Fruit fly (Drosophila melanogaster): ENCODE data around the gene Alr.
A peak's percentile ranks its signal among the peaks of the same experiment; 100 is the strongest.

The Alr gene

dm6 chrX:19716325-19716917 is 31.7 kb upstream of the Alr start:
- TF ChIP-seq wdn (GFP tag; IDR thresholded peaks at IDR 0.05): no peak
- no peak for TF ChIP-seq CG4617 (GFP tag; optimal IDR thresholded peaks at IDR 0.05; ENCODE audit: borderline replicate concordance)
- peak; percentile 81 for TF ChIP-seq sens (GFP tag)
- no peak for TF ChIP-seq CG15011 (GFP tag; optimal IDR thresholded peaks at IDR 0.05)
- TF ChIP-seq CG17361 (GFP tag; IDR thresholded peaks at IDR 0.05): peak; percentile 64; the same call in 2 of the 3 replicates
- no peak for TF ChIP-seq CG11695 (GFP tag; IDR thresholded peaks at IDR 0.05)
- peak in 1 of 3 experiments; percentile 44 for TF ChIP-seq lola (GFP tag; optimal IDR thresholded peaks at IDR 0.05)
- TF ChIP-seq dmrt11E (tag; optimal IDR thresholded peaks at IDR 0.05): peak; percentile 39
- TF ChIP-seq CG33557 (GFP tag; optimal IDR thresholded peaks at IDR 0.05): peak; percentile 10
- TF ChIP-seq gsb-n (tag; optimal IDR thresholded peaks at IDR 0.05): no peak
- TF ChIP-seq ro (GFP tag; IDR thresholded peaks at IDR 0.05): no peak
- TF ChIP-seq pros (GFP tag; optimal IDR thresholded peaks at IDR 0.05): no peak
- no peak for TF ChIP-seq NK7.1 (GFP tag; optimal IDR thresholded peaks at IDR 0.05)
- TF ChIP-seq CG14014 (GFP tag; IDR thresholded peaks at IDR 0.05): no peak
- no peak for TF ChIP-seq CG3995 (GFP tag; optimal IDR thresholded peaks at IDR 0.05)
- no peak for TF ChIP-seq Hr39 (optimal IDR thresholded peaks at IDR 0.05)
- no peak for TF ChIP-seq CG12219 (GFP tag; optimal IDR thresholded peaks at IDR 0.05)
- no peak for TF ChIP-seq NC2α (GFP tag; optimal IDR thresholded peaks at IDR 0.05)
- TF ChIP-seq Elba2 (GFP tag; optimal IDR thresholded peaks at IDR 0.05): no peak
- TF ChIP-seq nmo (GFP tag; optimal IDR thresholded peaks at IDR 0.05): no peak
- TF ChIP-seq zf30C (GFP tag; optimal IDR thresholded peaks at IDR 0.05): peak; percentile 71
- peak; percentile 31 for TF ChIP-seq Med (GFP tag)
- TF ChIP-seq CG12391 (tag; optimal IDR thresholded peaks at IDR 0.05): peak; percentile 8
- TF ChIP-seq CG14710 (tag; optimal IDR thresholded peaks at IDR 0.05): peak; percentile 4
- no peak for TF ChIP-seq Spps (tag; optimal IDR thresholded peaks at IDR 0.05)
- peak; percentile 16 for TF ChIP-seq CG10979 (tag; optimal IDR thresholded peaks at IDR 0.05)
- TF ChIP-seq twi (tag; optimal IDR thresholded peaks at IDR 0.05): peak; percentile 92
- TF ChIP-seq CG18262 (tag; optimal IDR thresholded peaks at IDR 0.05): peak; percentile 42
- TF ChIP-seq sob (GFP tag; IDR thresholded peaks at IDR 0.05): no peak
- peak; percentile 2 for TF ChIP-seq CG10267 (tag; optimal IDR thresholded peaks at IDR 0.05)
- TF ChIP-seq prd (optimal IDR thresholded peaks at IDR 0.05): no peak
- TF ChIP-seq prd (GFP tag; IDR thresholded peaks at IDR 0.05): no peak
- TF ChIP-seq gem (tag; optimal IDR thresholded peaks at IDR 0.05): peak; percentile 27

- TF ChIP-seq Camta (GFP tag; optimal IDR thresholded peaks at IDR 0.05): no peak
- TF ChIP-seq Bteb2 (GFP tag; optimal IDR thresholded peaks at IDR 0.05): no peak
- TF ChIP-seq CG2199 (GFP tag; IDR thresholded peaks at IDR 0.05): peak; percentile 54; the same call in 2 of the 3 replicates
- TF ChIP-seq Deaf1 (tag; optimal IDR thresholded peaks at IDR 0.05): peak; percentile 10
- no peak for TF ChIP-seq CG18619 (GFP tag; optimal IDR thresholded peaks at IDR 0.05)
- TF ChIP-seq CG4328 (GFP tag; optimal IDR thresholded peaks at IDR 0.05): no peak
- no peak for TF ChIP-seq tll (GFP tag; optimal IDR thresholded peaks at IDR 0.05)
- TF ChIP-seq CTCF (GFP tag; optimal IDR thresholded peaks at IDR 0.05): no peak
- no peak for TF ChIP-seq dysf (GFP tag; IDR thresholded peaks at IDR 0.05)
- TF ChIP-seq HmgD (GFP tag; optimal IDR thresholded peaks at IDR 0.05): no peak
- TF ChIP-seq Ravus (GFP tag; IDR thresholded peaks at IDR 0.05): no peak
- 0 out of 3 replicates have a peak, but pooled peaks have one; percentile 45 for TF ChIP-seq z (GFP tag; IDR thresholded peaks at IDR 0.05)
- TF ChIP-seq her (GFP tag; optimal IDR thresholded peaks at IDR 0.05): no peak
- peak; percentile 75; the same call in 1 of the 2 replicates for TF ChIP-seq crol (GFP tag; IDR thresholded peaks at IDR 0.05)
- TF ChIP-seq CrebB (tag; optimal IDR thresholded peaks at IDR 0.05): no peak
- no peak for TF ChIP-seq CG32767 (GFP tag; IDR thresholded peaks at IDR 0.05)
- no peak for TF ChIP-seq CG12391 (tag; optimal IDR thresholded peaks at IDR 0.05)
These were observed 31.1 kb upstream of the Alr start for dm6 chrX:19717041-19717440.
